Worm (Caenorhabditis elegans): Measurements from ENCODE around the gene npax-2.
A peak's percentile ranks its signal among the peaks of the same experiment; 100 is the strongest.

- TF ChIP-seq ceh-34 (tag; optimal IDR thresholded peaks at IDR 0.05), result no peak
- no peak for TF ChIP-seq ama-1 (optimal IDR thresholded peaks at IDR 0.05)
- no peak for TF ChIP-seq fkh-6 (tag; optimal IDR thresholded peaks at IDR 0.05)
- TF ChIP-seq madf-2 (tag; optimal IDR thresholded peaks at IDR 0.05), result no peak
- no peak for TF ChIP-seq K02D7.2 (tag; optimal IDR thresholded peaks at IDR 0.05)
- peak; percentile 58 for TF ChIP-seq tbx-2 (tag; optimal IDR thresholded peaks at IDR 0.05)
- TF ChIP-seq fkh-10 (GFP tag; optimal IDR thresholded peaks at IDR 0.05), result no peak
- TF ChIP-seq hlh-6 (tag; optimal IDR thresholded peaks at IDR 0.05), result no peak
- no peak for TF ChIP-seq nhr-11 (tag; optimal IDR thresholded peaks at IDR 0.05)
- no peak for TF ChIP-seq C38D4.7 (GFP tag; optimal IDR thresholded peaks at IDR 0.05)
- no peak for TF ChIP-seq dve-1 (tag; optimal IDR thresholded peaks at IDR 0.05)
- no peak for TF ChIP-seq pha-4 (tag; optimal IDR thresholded peaks at IDR 0.05)
- no peak for TF ChIP-seq fax-1 (tag; optimal IDR thresholded peaks at IDR 0.05)
- no peak for TF ChIP-seq K09A11.1 (tag; optimal IDR thresholded peaks at IDR 0.05; ENCODE audit: insufficient read depth)
These were observed 41.7 kb downstream of the npax-2 start for ce11 chrX:2108182-2108581.
